Fruit fly (Drosophila melanogaster) S2 (cell line): ENCODE data around the gene FucTB.

Source experiments
- CG8478 ChIP-seq: fragments of >200 bp; optimal IDR thresholded peaks from 2 replicates; lab custom pipeline; 2018
- CTCF ChIP-seq, 2 experiments: fragments of >200 bp; optimal IDR thresholded peaks; 2 replicates each; lab custom pipeline; 2018

The FucTB gene

dm6 chr2L:9445753-9446152, 14.9 kb upstream of the FucTB start:
- no peak for TF ChIP-seq CTCF (optimal IDR thresholded peaks at IDR 0.05; lab: Kevin White, UChicago)
- TF ChIP-seq CG8478 (lab: Kevin White, UChicago), result no peak

DNA sequence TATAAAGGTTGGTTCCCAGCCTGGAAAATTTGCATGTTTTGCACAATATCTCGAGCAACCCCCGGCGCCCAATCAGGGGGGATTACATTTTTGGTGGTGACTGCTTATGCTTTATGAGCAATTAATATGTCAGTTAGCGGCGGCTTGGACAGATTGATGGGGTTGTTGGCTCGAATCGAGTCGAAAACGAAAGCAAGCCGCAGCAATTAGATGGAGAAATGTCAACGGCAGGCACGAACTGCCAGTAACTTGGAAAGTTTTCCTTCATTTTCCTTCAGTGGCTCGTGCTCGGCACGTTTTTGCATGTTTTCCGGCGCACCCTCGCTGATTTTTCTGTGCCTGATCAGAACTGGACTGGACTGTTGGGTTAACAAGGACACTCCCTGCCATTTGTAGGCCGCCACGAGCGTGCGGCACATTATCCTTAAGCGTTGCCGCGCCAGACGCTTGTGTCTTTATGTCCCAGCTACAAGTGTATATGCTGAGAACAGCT, 12.0 kb upstream of the FucTB start:
- TF ChIP-seq CG8478 (lab: Kevin White, UChicago), result no peak
- no peak for TF ChIP-seq CTCF (optimal IDR thresholded peaks at IDR 0.05; lab: Kevin White, UChicago)

- TF ChIP-seq CG8478 (lab: Kevin White, UChicago) (no peak), CTCF (optimal IDR thresholded peaks at IDR 0.05; lab: Kevin White, UChicago) (no peak)
Observed at dm6 chr2L:9440640-9441039, 9.8 kb upstream of the FucTB start, which contains the start of gene CG33723. TSS of gene CG33723 (minus strand) at chr2L:9440740.

dm6 chr2L:9438227-9438626, 7.4 kb upstream of the FucTB start:
- TF ChIP-seq CTCF (optimal IDR thresholded peaks at IDR 0.05; lab: Kevin White, UChicago), result no peak
- no peak for TF ChIP-seq CG8478 (lab: Kevin White, UChicago)

DNA sequence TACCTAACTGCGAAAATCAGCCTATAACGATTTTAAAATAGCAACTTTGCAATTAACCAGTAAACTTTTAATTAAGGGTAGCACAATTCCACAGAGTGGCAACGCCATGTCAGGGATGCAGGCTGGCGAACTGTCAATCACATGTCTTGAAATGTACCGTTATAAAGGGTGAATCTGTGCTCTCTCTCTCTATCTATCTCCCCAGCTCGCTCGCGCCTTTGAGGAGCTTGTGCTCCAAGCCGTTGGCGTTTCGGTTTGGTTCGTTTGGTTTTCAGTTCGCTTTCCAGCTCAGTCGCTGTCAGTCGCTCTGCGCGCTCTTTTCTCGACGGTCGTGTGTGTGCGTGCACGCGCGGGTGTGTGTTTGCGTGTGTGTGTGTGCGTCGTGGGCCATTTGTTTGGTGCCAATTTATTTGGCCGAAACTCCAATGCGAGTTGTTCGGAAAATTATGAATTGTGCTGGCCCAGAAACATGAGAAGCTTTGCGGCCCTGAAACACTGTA, 6.4 kb upstream of the FucTB start, which contains the start of gene numb:
TSS of gene numb (plus strand) at position 254 of the 500 bp plus-strand sequence.
- TF ChIP-seq CG8478 (lab: Kevin White, UChicago) (no peak), CTCF (optimal IDR thresholded peaks at IDR 0.05; lab: Kevin White, UChicago) (no peak)

DNA sequence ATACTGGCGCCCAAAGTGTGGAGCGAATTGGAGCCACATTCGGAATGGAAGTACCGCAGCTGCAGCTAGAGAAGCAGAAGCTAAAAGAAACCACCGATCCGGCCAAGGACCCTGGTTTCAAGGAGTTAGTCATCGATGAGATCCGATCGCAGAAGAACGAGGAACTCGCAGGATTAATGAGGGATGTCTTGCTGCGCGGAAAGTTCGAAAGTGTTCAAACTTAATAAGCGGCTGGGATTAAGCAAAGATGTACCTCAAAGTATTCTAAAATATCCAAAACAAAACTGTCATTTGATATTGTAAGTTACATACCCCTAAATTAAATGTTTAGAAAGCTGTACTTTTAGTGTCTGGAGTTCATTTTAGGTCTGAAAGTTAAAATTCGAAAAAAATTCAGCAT, 5.7 kb upstream of the FucTB start, which contains the start of gene RpS28-like:
TSS of gene RpS28-like (plus strand) at position 301 of the 400 bp plus-strand sequence.
- TF ChIP-seq CTCF (optimal IDR thresholded peaks at IDR 0.05; lab: Kevin White, UChicago) (no peak), CG8478 (lab: Kevin White, UChicago) (no peak)

- TF ChIP-seq CG8478 (lab: Kevin White, UChicago), result no peak
- TF ChIP-seq CTCF (optimal IDR thresholded peaks at IDR 0.05; lab: Kevin White, UChicago), result no peak
Observed at dm6 chr2L:9435099-9435498, 4.2 kb upstream of the FucTB start, which contains the start of gene CG3769. TSS of gene CG3769 (plus strand) at chr2L:9435399.

DNA sequence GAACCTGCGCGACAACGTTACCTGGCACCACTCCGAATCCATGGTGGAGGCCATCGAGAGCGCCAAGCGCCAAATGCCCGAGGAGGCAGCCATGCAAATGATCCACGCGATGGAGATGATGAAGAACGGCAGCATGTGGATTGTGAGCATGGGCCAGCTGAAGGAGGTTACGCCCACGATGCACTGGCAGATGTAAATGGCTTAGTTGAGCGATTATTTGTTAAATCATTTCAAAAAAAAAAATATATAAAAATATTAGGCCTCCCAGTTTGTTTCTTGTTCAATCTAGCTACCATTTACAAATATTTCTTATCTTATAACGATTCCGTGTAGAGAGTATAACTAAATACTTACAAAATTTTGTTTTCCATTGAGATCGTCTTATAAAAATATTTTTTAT, 3.3 kb downstream of the FucTB start, which contains the start of gene CG42847:
TSS of gene CG42847 (plus strand) at position 301 of the 400 bp plus-strand sequence.
- TF ChIP-seq CG8478 (lab: Kevin White, UChicago) (no peak), CTCF (optimal IDR thresholded peaks at IDR 0.05; lab: Kevin White, UChicago) (no peak)

- TF ChIP-seq CTCF (optimal IDR thresholded peaks at IDR 0.05; lab: Kevin White, UChicago) (no peak), CG8478 (lab: Kevin White, UChicago) (no peak)
Observed at dm6 chr2L:9426534-9426933, 4.3 kb downstream of the FucTB start, which contains the start of gene Fbp2. TSS of gene Fbp2 (plus strand) at chr2L:9426784.

dm6 chr2L:9424193-9424592, 6.7 kb downstream of the FucTB start:
- TF ChIP-seq CTCF (optimal IDR thresholded peaks at IDR 0.05; lab: Kevin White, UChicago) (no peak), CG8478 (lab: Kevin White, UChicago) (no peak)

DNA sequence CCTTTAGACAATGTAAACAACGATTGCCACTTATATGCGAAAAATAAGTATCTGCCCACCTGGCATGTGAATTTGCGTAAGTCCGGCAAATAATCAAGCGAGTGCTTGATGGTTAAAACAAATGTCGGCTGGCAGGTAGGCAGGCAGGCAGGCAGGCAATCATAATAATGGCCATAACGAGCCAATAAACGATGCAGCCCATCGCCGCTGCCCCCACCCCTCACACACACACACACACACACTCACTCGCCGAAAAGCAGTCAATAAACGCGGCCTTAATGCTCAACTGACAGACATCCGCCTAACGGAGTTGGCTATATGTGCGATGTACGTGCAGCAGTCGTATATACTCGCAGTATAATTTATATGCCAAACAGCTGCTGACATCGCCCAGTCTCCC, 9.5 kb downstream of the FucTB start:
- no peak for TF ChIP-seq CG8478 (lab: Kevin White, UChicago)
- no peak for TF ChIP-seq CTCF (optimal IDR thresholded peaks at IDR 0.05; lab: Kevin White, UChicago)

dm6 chr2L:9420660-9421059, 10.2 kb downstream of the FucTB start:
- TF ChIP-seq CG8478 (lab: Kevin White, UChicago) (no peak), CTCF (optimal IDR thresholded peaks at IDR 0.05; lab: Kevin White, UChicago) (no peak)

- TF ChIP-seq CG8478 (lab: Kevin White, UChicago) (no peak), CTCF (optimal IDR thresholded peaks at IDR 0.05; lab: Kevin White, UChicago) (no peak)
Observed at dm6 chr2L:9416244-9416758, 14.6 kb downstream of the FucTB start, which contains the start of gene Mco1. TSS of gene Mco1 (plus strand) at chr2L:9416588.

DNA sequence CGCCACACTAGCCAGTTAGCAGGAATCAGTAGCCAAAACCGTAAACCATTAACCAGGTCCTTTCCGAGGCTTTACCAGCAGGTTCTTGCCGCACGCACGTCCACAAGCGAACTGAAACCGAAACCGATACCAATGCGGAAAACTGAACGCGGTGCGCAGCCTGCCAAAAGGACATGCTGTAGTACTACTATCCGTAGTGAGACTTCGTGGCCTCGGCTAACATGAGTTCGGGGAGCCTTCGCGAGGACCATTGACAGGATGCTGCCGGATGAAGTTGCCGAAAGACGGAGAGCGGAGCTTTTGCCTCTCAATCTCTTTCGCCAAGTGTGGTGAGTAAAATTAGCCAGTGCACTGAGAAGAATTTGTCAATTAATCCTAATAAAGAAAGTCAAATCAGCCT, 15.8 kb downstream of the FucTB start, which contains the start of gene Shawl:
TSS of gene Shawl (minus strand) at position 104 of the 400 bp plus-strand sequence.
- TF ChIP-seq CG8478 (lab: Kevin White, UChicago) (no peak), CTCF (optimal IDR thresholded peaks at IDR 0.05; lab: Kevin White, UChicago) (no peak)

dm6 chr2L:9400153-9400552, 30.7 kb downstream of the FucTB start:
- TF ChIP-seq CG8478 (lab: Kevin White, UChicago), result no peak
- no peak for TF ChIP-seq CTCF (optimal IDR thresholded peaks at IDR 0.05; lab: Kevin White, UChicago)
